Worm (Caenorhabditis elegans) whole organism, early embryonic: ENCODE results near the gene srz-38.

ENCODE experiments used
- B0310.2 ChIP-seq: sonication (generic microtip); optimal IDR thresholded peaks from 2 replicates; lab custom pipeline; 2016; ENCODE audit warnings: mild to moderate bottlenecking, missing genetic modification characterization, missing compliant biosample characterization
- F13C5.2 ChIP-seq: sonication (generic microtip); optimal IDR thresholded peaks from 2 replicates; lab custom pipeline; 2017; ENCODE audit warnings: mild to moderate bottlenecking, missing genetic modification characterization, inconsistent platforms, missing compliant biosample characterization
- aly-1 ChIP-seq: sonication (generic microtip); optimal IDR thresholded peaks from 2 replicates; lab custom pipeline; 2016; ENCODE audit warnings: missing genetic modification characterization, missing compliant biosample characterization
- ama-1 ChIP-seq: fragments of 150-350 bp; optimal IDR thresholded peaks from 2 replicates; lab custom pipeline; 2014
- ceh-13 ChIP-seq: fragments of 200-800 bp; sonication (Bioruptor generic); optimal IDR thresholded peaks from 2 replicates; lab custom pipeline; 2018; ENCODE audit warnings: mild to moderate bottlenecking, missing genetic modification characterization, missing compliant biosample characterization
- ceh-36 ChIP-seq: sonication (generic microtip); optimal IDR thresholded peaks from 2 replicates; lab custom pipeline; 2016; ENCODE audit warnings: missing genetic modification characterization, inconsistent platforms, missing compliant biosample characterization
- ets-7 ChIP-seq: sonication (generic microtip); optimal IDR thresholded peaks from 2 replicates; lab custom pipeline; 2016; ENCODE audit warnings: missing genotype, missing genetic modification characterization, missing compliant biosample characterization
- flt-1 ChIP-seq: fragments of 200-800 bp; sonication (Bioruptor generic); IDR thresholded peaks from 2 replicates; pipeline ENCODE4 v1.3.6; 2022; ENCODE audit warnings: missing genetic modification characterization, missing compliant biosample characterization
- hmbx-1 ChIP-seq: sonication (generic microtip); optimal IDR thresholded peaks from 2 replicates; lab custom pipeline; 2016; ENCODE audit warnings: mild to moderate bottlenecking, missing genetic modification characterization, missing compliant biosample characterization
- hmg-4 ChIP-seq: fragments of 200-800 bp; sonication (Bioruptor generic); optimal IDR thresholded peaks from 2 replicates; lab custom pipeline; 2018; ENCODE audit warnings: mild to moderate bottlenecking, missing genetic modification characterization, missing compliant biosample characterization
- hnd-1 ChIP-seq: sonication (generic microtip); optimal IDR thresholded peaks from 2 replicates; lab custom pipeline; 2016; ENCODE audit warnings: missing genetic modification characterization, missing compliant biosample characterization
- pes-1 ChIP-seq: fragments of 200-800 bp; sonication (Bioruptor generic); IDR thresholded peaks from 2 replicates; pipeline ENCODE4 v1.3.6; 2022; ENCODE audit warnings: missing genetic modification reagents, missing genetic modification characterization, missing compliant biosample characterization
- scrt-1 ChIP-seq: fragments of 200-800 bp; sonication (Bioruptor generic); IDR thresholded peaks from 2 replicates; pipeline ENCODE4 v1.3.6; 2022; ENCODE audit warnings: missing genetic modification characterization, missing compliant biosample characterization
- sea-1 ChIP-seq: fragments of 200-800 bp; sonication (Bioruptor generic); conservative IDR thresholded peaks from 2 replicates; pipeline ENCODE4 v1.3.6; 2022; ENCODE audit warnings: missing genetic modification characterization, missing compliant biosample characterization
- tbx-11 ChIP-seq: fragments of 200-800 bp; sonication (Bioruptor generic); IDR thresholded peaks from 2 replicates; pipeline ENCODE4 v1.3.6; 2022; ENCODE audit warnings: missing genetic modification characterization, missing compliant biosample characterization
- tbx-37 ChIP-seq: fragments of 200-800 bp; sonication (Bioruptor generic); conservative IDR thresholded peaks from 2 replicates; pipeline ENCODE4 v1.3.6; 2022; ENCODE audit warnings: missing genetic modification reagents, missing genetic modification characterization, missing compliant biosample characterization
- tra-4 ChIP-seq: sonication (generic microtip); optimal IDR thresholded peaks from 2 replicates; lab custom pipeline; 2017; ENCODE audit warnings: missing genetic modification characterization, missing compliant biosample characterization

srz-38 gene

ce11 chrIV:16384665-16385064 is 49.5 kb downstream of the srz-38 start:
- TF ChIP-seq sea-1 (GFP tag; lab: Robert Waterston, UW) (no peak), scrt-1 (GFP tag; lab: Robert Waterston, UW) (no peak), ceh-36 (no peak), hnd-1 (tag; lab: Kevin White, UChicago) (no peak), B0310.2 (tag; lab: Kevin White, UChicago) (no peak), ceh-13 (GFP tag; lab: Kevin White, UChicago) (no peak), F13C5.2 (tag; lab: Kevin White, UChicago) (no peak), ets-7 (tag; lab: Kevin White, UChicago) (no peak), tbx-37 (no peak), tbx-11 (GFP tag; lab: Robert Waterston, UW) (no peak), flt-1 (GFP tag; lab: Robert Waterston, UW) (no peak), ama-1 (lab: Kevin White, UChicago) (no peak), hmbx-1 (no peak), aly-1 (tag; lab: Kevin White, UChicago) (no peak), tra-4 (no peak), pes-1 (GFP tag; lab: Robert Waterston, UW) (no peak), hmg-4 (GFP tag; lab: Kevin White, UChicago) (no peak)
